Worm (Caenorhabditis elegans) whole organism, L4 larva: Measurements from ENCODE around the gene fbxa-152.

ENCODE experiments used
- F10B5.3 ChIP-seq: sonication (generic microtip); optimal IDR thresholded peaks from 2 replicates; lab custom pipeline; 2016; ENCODE audit warnings: mild to moderate bottlenecking, missing genetic modification characterization, missing compliant biosample characterization
- F37D6.2 ChIP-seq: sonication (generic microtip); optimal IDR thresholded peaks from 2 replicates; lab custom pipeline; 2016; ENCODE audit warnings: mild to moderate bottlenecking, missing genetic modification characterization, missing compliant biosample characterization
- F44E2.7 ChIP-seq: fragments of 200-800 bp; sonication (Bioruptor generic); IDR thresholded peaks from 2 replicates; pipeline ENCODE4 v2.1.2; 2022; ENCODE audit warnings: missing genetic modification characterization, missing compliant biosample characterization
- R02D3.7 ChIP-seq: fragments of 150-350 bp; sonication (generic microtip); optimal IDR thresholded peaks from 3 replicates; lab custom pipeline; 2014; ENCODE audit warnings: missing biosample characterization, missing genetic modification characterization
- T26A8.4 ChIP-seq: fragments of 200-800 bp; sonication (Bioruptor generic); IDR thresholded peaks from 2 replicates; pipeline ENCODE4 v1.3.6; 2022; ENCODE audit warnings: missing genetic modification characterization, missing compliant biosample characterization
- Y105C5A.15 ChIP-seq: fragments of 200-800 bp; sonication (Bioruptor generic); IDR thresholded peaks from 2 replicates; pipeline ENCODE4 v1.3.6; 2022; ENCODE audit warnings: missing genetic modification characterization, missing compliant biosample characterization
- Y48G9A.11 ChIP-seq: fragments of 200-800 bp; sonication (Bioruptor generic); IDR thresholded peaks from 2 replicates; pipeline ENCODE4 v1.3.6; 2022; ENCODE audit warnings: missing genetic modification reagents, missing genetic modification characterization, missing compliant biosample characterization
- ZK337.2 ChIP-seq: fragments of 200-800 bp; sonication (Bioruptor generic); IDR thresholded peaks from 2 replicates; pipeline ENCODE4 v1.3.6; 2022; ENCODE audit warnings: missing genetic modification reagents, missing genetic modification characterization, missing compliant biosample characterization
- aha-1 ChIP-seq: fragments of 150-350 bp; peaks from one replicate; lab custom pipeline; 2014; ENCODE audit warnings: missing biosample characterization, missing genetic modification characterization
- ama-1 ChIP-seq: fragments of 150-350 bp; optimal IDR thresholded peaks from 2 replicates; lab custom pipeline; 2014; ENCODE audit warnings: inconsistent platforms, mixed read lengths
- ceh-20 ChIP-seq: fragments of 200-800 bp; sonication (Bioruptor generic); IDR thresholded peaks from 2 replicates; pipeline ENCODE4 v1.3.6; 2022; ENCODE audit warnings: missing genetic modification reagents, missing genetic modification characterization, missing compliant biosample characterization
- ceh-44 ChIP-seq: fragments of 200-800 bp; sonication (Bioruptor generic); IDR thresholded peaks from 2 replicates; pipeline ENCODE4 v1.3.6; 2022; ENCODE audit warnings: missing genetic modification reagents, missing genetic modification characterization, missing compliant biosample characterization
- ctbp-1 ChIP-seq: fragments of 200-800 bp; sonication (Bioruptor generic); IDR thresholded peaks from 2 replicates; pipeline ENCODE4 v1.3.6; 2022; ENCODE audit warnings: missing genetic modification reagents, missing genetic modification characterization, missing compliant biosample characterization
- daf-12 ChIP-seq: fragments of 150-350 bp; optimal IDR thresholded peaks from 2 replicates; lab custom pipeline; 2014; ENCODE audit warnings: missing biosample characterization, missing genetic modification reagents, missing genetic modification characterization
- daf-8 ChIP-seq: fragments of 200-800 bp; sonication (Bioruptor generic); IDR thresholded peaks from 2 replicates; pipeline ENCODE4 v1.3.6; 2022; ENCODE audit warnings: missing genetic modification characterization, missing compliant biosample characterization
- dmd-6 ChIP-seq: fragments of 200-800 bp; sonication (Bioruptor generic); IDR thresholded peaks from 2 replicates; pipeline ENCODE4 v1.3.6; 2022; ENCODE audit warnings: missing genetic modification reagents, missing genetic modification characterization, missing compliant biosample characterization
- dpl-1 ChIP-seq: fragments of 150-350 bp; optimal IDR thresholded peaks from 2 replicates; lab custom pipeline; 2014; ENCODE audit warnings: missing biosample characterization, missing genetic modification reagents, missing genetic modification characterization
- duxl-1 ChIP-seq: sonication (generic microtip); optimal IDR thresholded peaks from 2 replicates; lab custom pipeline; 2016; ENCODE audit warnings: mild to moderate bottlenecking, missing genetic modification characterization, moderate library complexity, missing compliant biosample characterization; ENCODE audit not compliant: poor library complexity
- dve-1 ChIP-seq: sonication (generic microtip); optimal IDR thresholded peaks from 2 replicates; lab custom pipeline; 2017; ENCODE audit warnings: antibody characterized with exemption, mild to moderate bottlenecking, missing genetic modification characterization, missing compliant biosample characterization; ENCODE audit not compliant: insufficient read depth
- egl-43 ChIP-seq: fragments of 200-800 bp; sonication (Bioruptor generic); IDR thresholded peaks from 2 replicates; pipeline ENCODE4 v1.3.6; 2022; ENCODE audit warnings: missing genetic modification reagents, missing genetic modification characterization, missing compliant biosample characterization
- fkh-10 ChIP-seq: fragments of 150-350 bp; optimal IDR thresholded peaks from 2 replicates; lab custom pipeline; 2014; ENCODE audit warnings: missing biosample characterization, missing genetic modification reagents, missing genetic modification characterization
- fos-1 ChIP-seq: fragments of 150-350 bp; optimal IDR thresholded peaks from 2 replicates; lab custom pipeline; 2014; ENCODE audit warnings: missing biosample characterization, missing genetic modification characterization
- hlh-11 ChIP-seq: fragments of 200-800 bp; sonication (Bioruptor generic); optimal IDR thresholded peaks from 2 replicates; lab custom pipeline; 2018; ENCODE audit warnings: mild to moderate bottlenecking, missing genetic modification characterization, missing compliant biosample characterization
- hlh-30 ChIP-seq: sonication (generic microtip); optimal IDR thresholded peaks from 2 replicates; lab custom pipeline; 2017; ENCODE audit warnings: antibody characterized with exemption, mild to moderate bottlenecking, missing genetic modification characterization, missing compliant biosample characterization; ENCODE audit not compliant: insufficient read depth
- jun-1 ChIP-seq: fragments of 150-350 bp; optimal IDR thresholded peaks from 2 replicates; lab custom pipeline; 2014; ENCODE audit warnings: missing biosample characterization, missing genetic modification reagents, missing genetic modification characterization
- lin-13 ChIP-seq: fragments of 150-350 bp; optimal IDR thresholded peaks from 2 replicates; lab custom pipeline; 2014; ENCODE audit warnings: missing biosample characterization, missing genetic modification reagents, missing genetic modification characterization
- lin-38 ChIP-seq: fragments of 200-800 bp; sonication (Bioruptor generic); IDR thresholded peaks from 2 replicates; pipeline ENCODE4 v1.3.6; 2022; ENCODE audit warnings: missing genetic modification reagents, missing genetic modification characterization, missing compliant biosample characterization
- lsy-2 ChIP-seq, 2 experiments: fragments of 150-350 bp in 1 of 2; sonication (generic microtip) in 1 of 2; optimal IDR thresholded peaks; 2 replicates each; lab custom pipeline; 2014 to 2017; ENCODE audit warnings: missing biosample characterization in 2 of 2, missing genetic modification characterization in 2 of 2
- madf-5 ChIP-seq, 2 experiments: fragments of 200-800 bp; sonication (Bioruptor generic); IDR thresholded peaks; 2 replicates each; pipeline ENCODE4 v1.3.6; 2022; ENCODE audit warnings: missing compliant biosample characterization in 2 of 2, missing genetic modification characterization in 2 of 2
- madf-9 ChIP-seq: fragments of 200-800 bp; sonication (Bioruptor generic); conservative IDR thresholded peaks from 2 replicates; pipeline ENCODE4 v1.3.6; 2022; ENCODE audit warnings: missing genetic modification reagents, missing genetic modification characterization, missing compliant biosample characterization
- mdl-1 ChIP-seq, 2 experiments: fragments of 150-350 bp in 1 of 2; sonication (generic microtip) in 1 of 2; optimal IDR thresholded peaks; 2 replicates each; lab custom pipeline; 2014 to 2017; ENCODE audit warnings: missing biosample characterization in 2 of 2, missing genetic modification characterization in 2 of 2
- mes-2 ChIP-seq: sonication (generic microtip); optimal IDR thresholded peaks from 2 replicates; lab custom pipeline; 2016; ENCODE audit warnings: missing genotype, mild to moderate bottlenecking, missing genetic modification characterization, missing compliant biosample characterization; ENCODE audit not compliant: poor library complexity, severe bottlenecking
- nhr-25 ChIP-seq: sonication (generic microtip); optimal IDR thresholded peaks from 2 replicates; lab custom pipeline; 2017; ENCODE audit warnings: missing genetic modification characterization, mild to moderate bottlenecking, missing compliant biosample characterization, antibody characterized with exemption, moderate library complexity, borderline replicate concordance; ENCODE audit not compliant: insufficient read depth
- nhr-41 ChIP-seq: fragments of 200-800 bp; sonication (Bioruptor generic); IDR thresholded peaks from 2 replicates; pipeline ENCODE4 v1.3.6; 2022; ENCODE audit warnings: missing genetic modification reagents, missing genetic modification characterization, missing compliant biosample characterization
- nhr-42 ChIP-seq: fragments of 200-800 bp; sonication (Bioruptor generic); IDR thresholded peaks from 2 replicates; pipeline ENCODE4 v1.3.6; 2022; ENCODE audit warnings: missing genetic modification characterization, missing compliant biosample characterization
- nhr-48 ChIP-seq: sonication (generic microtip); optimal IDR thresholded peaks from 2 replicates; lab custom pipeline; 2016; ENCODE audit warnings: mild to moderate bottlenecking, missing genetic modification characterization, missing compliant biosample characterization
- nhr-77 ChIP-seq: fragments of 150-350 bp; optimal IDR thresholded peaks from 2 replicates; lab custom pipeline; 2014; ENCODE audit warnings: missing biosample characterization, missing genetic modification characterization
- pha-4 ChIP-seq, 2 experiments: fragments of 150-350 bp in 1 of 2; fragments of 200-800 bp in 1 of 2; sonication (Bioruptor generic) in 1 of 2; IDR thresholded peaks in 1 of 2; optimal IDR thresholded peaks in 1 of 2; 2 replicates each; pipeline versions ENCODE4 v1.3.6 to Lab custom; 2014 to 2022; ENCODE audit warnings: missing genetic modification characterization in 2 of 2, missing genetic modification reagents in 2 of 2, missing biosample characterization in 1 of 2, missing compliant biosample characterization in 1 of 2
- rbr-2 ChIP-seq: sonication (generic microtip); optimal IDR thresholded peaks from 2 replicates; lab custom pipeline; 2016; ENCODE audit warnings: missing genotype, missing genetic modification characterization, missing compliant biosample characterization
- skn-1 ChIP-seq: fragments of 150-350 bp; optimal IDR thresholded peaks from 2 replicates; lab custom pipeline; 2014; ENCODE audit warnings: missing biosample characterization, missing genetic modification characterization
- spr-3 ChIP-seq: fragments of 200-800 bp; sonication (Bioruptor generic); optimal IDR thresholded peaks from 2 replicates; lab custom pipeline; 2018; ENCODE audit warnings: mild to moderate bottlenecking, missing genetic modification characterization, missing compliant biosample characterization
- tag-97 ChIP-seq: fragments of 200-800 bp; sonication (Bioruptor generic); IDR thresholded peaks from 2 replicates; pipeline ENCODE4 v1.3.6; 2022; ENCODE audit warnings: missing genetic modification characterization, missing compliant biosample characterization
- tra-1 ChIP-seq: fragments of 200-800 bp; sonication (Bioruptor generic); IDR thresholded peaks from 2 replicates; pipeline ENCODE4 v1.3.6; 2022; ENCODE audit warnings: missing genetic modification reagents, missing genetic modification characterization, missing compliant biosample characterization
- unc-130 ChIP-seq: sonication (generic microtip); optimal IDR thresholded peaks from 2 replicates; lab custom pipeline; 2016; ENCODE audit warnings: missing genetic modification reagents, missing genetic modification characterization, missing compliant biosample characterization
- zfp-2 ChIP-seq: sonication (generic microtip); optimal IDR thresholded peaks from 2 replicates; lab custom pipeline; 2016; ENCODE audit warnings: mild to moderate bottlenecking, missing genetic modification characterization, missing compliant biosample characterization
- zip-11 ChIP-seq: fragments of 200-800 bp; sonication (Bioruptor generic); IDR thresholded peaks from 2 replicates; pipeline ENCODE4 v1.3.6; 2022; ENCODE audit warnings: missing genetic modification characterization, missing compliant biosample characterization

fbxa-152 gene

DNA sequence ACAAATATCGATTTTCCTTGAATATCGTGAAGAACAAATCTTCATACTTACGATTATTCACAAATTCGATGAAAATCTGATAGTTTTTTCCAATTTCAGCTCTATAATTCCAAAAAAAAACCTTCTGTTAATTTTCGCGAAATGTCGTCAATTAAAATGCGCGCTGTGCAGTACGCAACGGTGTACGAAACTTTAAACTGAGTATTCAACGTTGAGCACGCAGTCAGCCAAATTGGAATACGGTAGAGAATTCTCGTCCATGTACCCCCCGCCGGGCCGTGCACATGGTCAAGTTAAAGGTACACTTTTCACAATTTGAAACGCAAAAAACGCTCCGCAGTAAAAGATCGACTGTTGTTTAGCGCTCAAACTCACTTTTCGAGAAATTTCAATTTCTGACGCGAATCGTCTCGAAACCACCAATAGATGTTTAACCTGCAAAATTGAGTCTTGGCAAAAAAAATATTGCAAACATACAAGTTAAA lies 11.9 kb downstream of the fbxa-152 start, which contains the start of gene F28F8.7 (continued):
- TF ChIP-seq nhr-48 (tag; lab: Kevin White, UChicago) (peak; percentile 47), spr-3 (peak; percentile 25), tra-1 (GFP tag; lab: Robert Waterston, UW) (peak; percentile 50; the same call in 1 of the 2 replicates), T26A8.4 (GFP tag; lab: Robert Waterston, UW) (peak; percentile 85), mdl-1 (tag; optimal IDR thresholded peaks at IDR 0.05; lab: Kevin White, UChicago) (peak in 1 of 2 experiments; percentile 16), rbr-2 (tag; lab: Kevin White, UChicago) (peak; percentile 85), nhr-42 (peak; percentile 94), hlh-11 (tag; lab: Kevin White, UChicago) (peak; percentile 74), ceh-20 (GFP tag; lab: Robert Waterston, UW) (peak; percentile 85), dpl-1 (GFP tag; lab: Kevin White, UChicago) (peak; percentile 57), hlh-30 (tag; lab: Kevin White, UChicago) (peak; percentile 26), duxl-1 (tag; lab: Kevin White, UChicago) (peak; percentile 43), dve-1 (peak; percentile 74), lsy-2 (tag; optimal IDR thresholded peaks at IDR 0.05; lab: Kevin White, UChicago) (peak; percentile 85 to 95), ZK337.2 (0 out of 2 replicates have a peak, but pooled peaks have one; percentile 28), nhr-77 (peak; percentile 43), zfp-2 (tag; lab: Kevin White, UChicago) (peak; percentile 63), Y48G9A.11 (GFP tag; lab: Robert Waterston, UW) (peak; percentile 86), ceh-44 (GFP tag; lab: Robert Waterston, UW) (peak; percentile 61; the same call in 1 of the 2 replicates), madf-9 (peak; percentile 30; the same call in 1 of the 2 replicates), aha-1 (tag; lab: Kevin White, UChicago) (peak; percentile 16)

DNA sequence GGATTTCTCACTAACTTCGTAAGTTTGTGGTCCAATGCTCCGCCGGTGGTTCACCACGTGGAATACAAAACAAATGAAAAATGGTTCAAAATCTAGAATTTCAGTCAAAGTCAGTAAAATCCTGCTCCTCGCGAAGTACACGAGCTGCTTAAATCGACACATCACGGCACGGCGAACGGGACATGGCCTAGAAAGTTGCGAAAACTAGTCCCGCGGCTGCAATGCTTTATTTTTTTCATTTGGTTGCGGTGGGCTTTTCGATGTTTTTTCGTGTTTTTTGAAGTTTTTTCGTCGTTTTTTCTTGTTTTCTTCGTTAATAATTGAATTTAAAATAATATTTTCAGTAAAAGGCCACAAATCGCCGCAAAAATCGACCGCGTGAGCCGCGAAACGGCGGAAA lies 16.4 kb downstream of the fbxa-152 start:
- peak; percentile 77 for TF ChIP-seq mes-2 (tag; lab: Kevin White, UChicago)
- TF ChIP-seq, all 104 proteins: peak for 1; not testable (repeated sequence) for 103

DNA sequence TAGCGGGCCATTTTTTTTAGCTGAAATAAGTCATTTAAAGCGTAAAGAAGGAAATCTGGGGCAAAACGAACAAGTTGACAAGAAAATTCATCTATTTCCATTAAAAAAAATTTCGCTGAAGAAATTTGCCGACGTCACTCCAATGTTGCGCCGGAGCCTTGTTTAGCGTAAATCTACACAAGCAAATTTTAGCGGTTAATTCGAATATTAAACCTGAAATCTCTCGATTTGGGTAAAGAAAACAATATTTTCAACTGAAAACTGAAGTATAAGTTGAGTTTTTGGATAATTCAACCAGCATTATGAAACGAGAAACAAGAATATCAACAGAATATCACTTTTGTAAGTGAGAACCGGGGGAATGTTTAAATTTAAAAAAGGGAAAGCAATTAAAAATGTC lies 23.8 kb downstream of the fbxa-152 start, which contains the start of gene F28F8.9:
F28F8.9 (minus strand) TSS at position 288 of the 400 bp plus-strand sequence.
- TF ChIP-seq jun-1 (tag; lab: Kevin White, UChicago) (no peak), nhr-41 (GFP tag; lab: Robert Waterston, UW) (no peak), R02D3.7 (tag; lab: Kevin White, UChicago) (peak; percentile 54), tag-97 (no peak), ctbp-1 (no peak), skn-1 (tag; lab: Kevin White, UChicago) (no peak), egl-43 (no peak), lin-13 (no peak), ZK337.2 (no peak), pha-4 (GFP tag; IDR thresholded peaks at IDR 0.05; lab: Robert Waterston, UW) (no peak), pha-4 (tag; optimal IDR thresholded peaks at IDR 0.05; lab: Kevin White, UChicago) (no peak), F37D6.2 (tag; lab: Kevin White, UChicago) (no peak), unc-130 (GFP tag; lab: Kevin White, UChicago) (no peak), ama-1 (lab: Kevin White, UChicago) (no peak), madf-9 (no peak), zip-11 (GFP tag; lab: Robert Waterston, UW) (no peak), Y105C5A.15 (GFP tag; lab: Robert Waterston, UW) (no peak), dmd-6 (GFP tag; lab: Robert Waterston, UW) (no peak), daf-8 (no peak), T26A8.4 (GFP tag; lab: Robert Waterston, UW) (no peak), lsy-2 (tag; optimal IDR thresholded peaks at IDR 0.05; lab: Kevin White, UChicago) (peak in 1 of 2 experiments; percentile 76), nhr-25 (tag; lab: Kevin White, UChicago) (no peak), madf-5 (GFP tag; IDR thresholded peaks at IDR 0.05; lab: Robert Waterston, UW) (no peak), daf-12 (tag; lab: Kevin White, UChicago) (no peak), hlh-30 (tag; lab: Kevin White, UChicago) (peak; percentile 30), lin-38 (peak; percentile 11; the same call in 1 of the 2 replicates), F10B5.3 (no peak), zfp-2 (tag; lab: Kevin White, UChicago) (no peak), fkh-10 (GFP tag; lab: Kevin White, UChicago) (no peak), fos-1 (tag; lab: Kevin White, UChicago) (no peak), F44E2.7 (GFP tag; lab: Robert Waterston, UW) (no peak)
